Fruit fly (Drosophila melanogaster) whole organism, prepupa: Measurements from ENCODE around the gene CCKLR-17D1.

ENCODE experiments used
- CG10669 ChIP-seq: fragments of 200-800 bp; sonication (Bioruptor generic); optimal IDR thresholded peaks from 3 replicates; lab custom pipeline; 2018; ENCODE audit warnings: missing biosample characterization, mild to moderate bottlenecking, missing genetic modification characterization, moderate library complexity
- CG11294 ChIP-seq: fragments of 200-800 bp; sonication (Bioruptor generic); IDR thresholded peaks from 2 replicates; pipeline ENCODE4 v1.3.6; 2022; ENCODE audit warnings: missing biosample characterization, missing genetic modification characterization
- CG11762 ChIP-seq: fragments of 200-800 bp; sonication (Bioruptor generic); optimal IDR thresholded peaks from 3 replicates; lab custom pipeline; 2016; ENCODE audit warnings: missing biosample characterization, missing genetic modification characterization; ENCODE audit not compliant: insufficient read depth
- CG11902 ChIP-seq: fragments of 200-800 bp; sonication (Bioruptor generic); optimal IDR thresholded peaks from 3 replicates; lab custom pipeline; 2016; ENCODE audit warnings: missing biosample characterization, missing genetic modification characterization
- CG15336 ChIP-seq: fragments of 200-800 bp; sonication (Bioruptor generic); IDR thresholded peaks from 2 replicates; pipeline ENCODE4 v1.3.6; 2022; ENCODE audit warnings: missing biosample characterization, missing genetic modification characterization
- CG1621 ChIP-seq: fragments of 200-800 bp; sonication (Bioruptor generic); optimal IDR thresholded peaks from 3 replicates; lab custom pipeline; 2018; ENCODE audit warnings: missing biosample characterization, mild to moderate bottlenecking, missing genetic modification characterization
- CG16779 ChIP-seq: fragments of 200-800 bp; sonication (Bioruptor generic); optimal IDR thresholded peaks from 3 replicates; lab custom pipeline; 2017; ENCODE audit warnings: missing biosample characterization, mild to moderate bottlenecking, missing genetic modification characterization
- CG31627 ChIP-seq: fragments of 200-800 bp; sonication (Bioruptor generic); optimal IDR thresholded peaks from 3 replicates; lab custom pipeline; 2016; ENCODE audit warnings: missing biosample characterization, missing genetic modification characterization
- CG32006 ChIP-seq: fragments of 200-800 bp; sonication (Bioruptor generic); optimal IDR thresholded peaks from 3 replicates; lab custom pipeline; 2017; ENCODE audit warnings: missing biosample characterization, mild to moderate bottlenecking, missing genetic modification characterization
- CG34406 ChIP-seq: fragments of 200-800 bp; sonication (Bioruptor generic); optimal IDR thresholded peaks from 3 replicates; lab custom pipeline; 2016; ENCODE audit warnings: missing biosample characterization, missing genetic modification characterization
- CG4318 ChIP-seq: fragments of 200-800 bp; sonication (Bioruptor generic); optimal IDR thresholded peaks from 3 replicates; lab custom pipeline; 2017; ENCODE audit warnings: missing biosample characterization, mild to moderate bottlenecking, missing genetic modification characterization
- CG6163 ChIP-seq: fragments of 200-800 bp; sonication (Bioruptor generic); IDR thresholded peaks from 3 replicates; pipeline ENCODE4 v1.3.6; 2022; ENCODE audit warnings: missing biosample characterization, missing genetic modification characterization
- CG6276 ChIP-seq: fragments of 200-800 bp; sonication (Bioruptor generic); optimal IDR thresholded peaks from 2 replicates; lab custom pipeline; 2017; ENCODE audit warnings: missing biosample characterization, mild to moderate bottlenecking, missing genetic modification characterization
- CG6792 ChIP-seq: fragments of 200-800 bp; sonication (Bioruptor generic); optimal IDR thresholded peaks from 3 replicates; lab custom pipeline; 2016; ENCODE audit warnings: missing biosample characterization, missing genetic modification characterization
- CG6854 ChIP-seq: fragments of 200-800 bp; sonication (Bioruptor generic); optimal IDR thresholded peaks from 2 replicates; lab custom pipeline; 2017; ENCODE audit warnings: missing biosample characterization, mild to moderate bottlenecking, missing genetic modification characterization
- CG8632 ChIP-seq: fragments of 200-800 bp; sonication (Bioruptor generic); optimal IDR thresholded peaks from 3 replicates; lab custom pipeline; 2016; ENCODE audit warnings: missing biosample characterization, missing genetic modification characterization
- CG9139 ChIP-seq: fragments of 200-800 bp; sonication (Bioruptor generic); optimal IDR thresholded peaks from 3 replicates; lab custom pipeline; 2017; ENCODE audit warnings: missing biosample characterization, mild to moderate bottlenecking, missing genetic modification characterization
- Eip78C ChIP-seq: fragments of 200-800 bp; sonication (Bioruptor generic); peaks from one replicate; lab custom pipeline; 2016; ENCODE audit warnings: missing biosample characterization, missing genetic modification characterization
- Eip93F ChIP-seq: fragments of 200-800 bp; sonication (Bioruptor generic); optimal IDR thresholded peaks from 2 replicates; lab custom pipeline; 2016; ENCODE audit warnings: missing biosample characterization, mild to moderate bottlenecking, missing genetic modification characterization
- Ets21C ChIP-seq: fragments of 200-800 bp; sonication (Bioruptor generic); optimal IDR thresholded peaks from 3 replicates; lab custom pipeline; 2016; ENCODE audit warnings: missing biosample characterization, missing genetic modification characterization
- Hr38 ChIP-seq: sonication (Bioruptor generic); optimal IDR thresholded peaks from 2 replicates; lab custom pipeline; 2016; ENCODE audit warnings: missing biosample characterization, missing genetic modification characterization
- Hr39 ChIP-seq: fragments of 200-800 bp; sonication (Bioruptor generic); optimal IDR thresholded peaks from 2 replicates; lab custom pipeline; 2016; ENCODE audit warnings: missing biosample characterization, missing genetic modification characterization
- Hr4 ChIP-seq: fragments of 200-800 bp; sonication (Bioruptor generic); optimal IDR thresholded peaks from 3 replicates; lab custom pipeline; 2016; ENCODE audit warnings: missing biosample characterization, missing genetic modification characterization
- Met ChIP-seq: fragments of 200-800 bp; sonication (Bioruptor generic); optimal IDR thresholded peaks from 3 replicates; lab custom pipeline; 2016; ENCODE audit warnings: missing biosample characterization, missing genetic modification characterization
- OdsH ChIP-seq: fragments of 200-800 bp; sonication (Bioruptor generic); optimal IDR thresholded peaks from 3 replicates; lab custom pipeline; 2016; ENCODE audit warnings: missing biosample characterization, missing genetic modification characterization
- Sox102F ChIP-seq: fragments of 200-800 bp; sonication (Bioruptor generic); optimal IDR thresholded peaks from 2 replicates; lab custom pipeline; 2016; ENCODE audit warnings: missing biosample characterization, mild to moderate bottlenecking, missing genetic modification characterization
- Sox14 ChIP-seq: fragments of 200-800 bp; sonication (Bioruptor generic); optimal IDR thresholded peaks from 3 replicates; lab custom pipeline; 2016; ENCODE audit warnings: missing biosample characterization, missing genetic modification characterization
- Sox15 ChIP-seq: fragments of 200-800 bp; sonication (Bioruptor generic); optimal IDR thresholded peaks from 3 replicates; lab custom pipeline; 2016; ENCODE audit warnings: missing biosample characterization, missing genetic modification characterization
- dsx ChIP-seq: fragments of 200-800 bp; optimal IDR thresholded peaks from 3 replicates; lab custom pipeline; 2019; ENCODE audit warnings: missing biosample characterization, mild to moderate bottlenecking, missing genetic modification characterization, moderate library complexity; ENCODE audit not compliant: poor library complexity, severe bottlenecking
- eg ChIP-seq: fragments of 200-800 bp; sonication (Bioruptor generic); IDR thresholded peaks from 3 replicates; pipeline ENCODE4 v1.3.6; 2022; ENCODE audit warnings: missing biosample characterization, missing genetic modification characterization
- esn ChIP-seq: fragments of 200-800 bp; sonication (Bioruptor generic); optimal IDR thresholded peaks from 2 replicates; lab custom pipeline; 2016; ENCODE audit warnings: missing biosample characterization, mild to moderate bottlenecking, missing genetic modification characterization, moderate library complexity
- fd59A ChIP-seq: fragments of 200-800 bp; sonication (Bioruptor generic); optimal IDR thresholded peaks from 2 replicates; lab custom pipeline; 2017; ENCODE audit warnings: missing biosample characterization, mild to moderate bottlenecking, missing genetic modification characterization, missing genetic modification reagents
- fd85E ChIP-seq: fragments of 200-800 bp; sonication (Bioruptor generic); optimal IDR thresholded peaks from 3 replicates; lab custom pipeline; 2016; ENCODE audit warnings: missing biosample characterization, missing genetic modification characterization
- fkh ChIP-seq: fragments of 200-800 bp; sonication (Bioruptor generic); optimal IDR thresholded peaks from 3 replicates; lab custom pipeline; 2017; ENCODE audit warnings: missing biosample characterization, mild to moderate bottlenecking, missing genetic modification characterization, moderate library complexity
- lz ChIP-seq: fragments of 200-800 bp; sonication (Bioruptor generic); optimal IDR thresholded peaks from 3 replicates; lab custom pipeline; 2016; ENCODE audit warnings: missing biosample characterization, missing genetic modification characterization
- net ChIP-seq: fragments of 200-800 bp; sonication (Bioruptor generic); optimal IDR thresholded peaks from 3 replicates; lab custom pipeline; 2016; ENCODE audit warnings: missing biosample characterization, missing genetic modification characterization
- pdm3 ChIP-seq: fragments of 200-800 bp; sonication (Bioruptor generic); optimal IDR thresholded peaks from 3 replicates; lab custom pipeline; 2016; ENCODE audit warnings: missing biosample characterization, missing genetic modification characterization
- salr ChIP-seq, 2 experiments: fragments of 200-800 bp; sonication (Bioruptor generic); optimal IDR thresholded peaks; 3 replicates each; lab custom pipeline; 2016 to 2018; ENCODE audit warnings: missing biosample characterization in 2 of 2, missing genetic modification characterization in 2 of 2, mild to moderate bottlenecking in 1 of 2
- spab ChIP-seq: fragments of 200-800 bp; sonication (Bioruptor generic); optimal IDR thresholded peaks from 2 replicates; lab custom pipeline; 2017; ENCODE audit warnings: missing biosample characterization, mild to moderate bottlenecking, missing genetic modification characterization, missing genetic modification reagents
- svp ChIP-seq: fragments of 200-800 bp; sonication (Bioruptor generic); peaks from one replicate; lab custom pipeline; 2016; ENCODE audit warnings: missing biosample characterization, missing genetic modification characterization
- vri ChIP-seq: fragments of 200-800 bp; sonication (Bioruptor generic); optimal IDR thresholded peaks from 3 replicates; lab custom pipeline; 2016; ENCODE audit warnings: missing biosample characterization, mild to moderate bottlenecking, missing genetic modification characterization

Gene CCKLR-17D1

DNA sequence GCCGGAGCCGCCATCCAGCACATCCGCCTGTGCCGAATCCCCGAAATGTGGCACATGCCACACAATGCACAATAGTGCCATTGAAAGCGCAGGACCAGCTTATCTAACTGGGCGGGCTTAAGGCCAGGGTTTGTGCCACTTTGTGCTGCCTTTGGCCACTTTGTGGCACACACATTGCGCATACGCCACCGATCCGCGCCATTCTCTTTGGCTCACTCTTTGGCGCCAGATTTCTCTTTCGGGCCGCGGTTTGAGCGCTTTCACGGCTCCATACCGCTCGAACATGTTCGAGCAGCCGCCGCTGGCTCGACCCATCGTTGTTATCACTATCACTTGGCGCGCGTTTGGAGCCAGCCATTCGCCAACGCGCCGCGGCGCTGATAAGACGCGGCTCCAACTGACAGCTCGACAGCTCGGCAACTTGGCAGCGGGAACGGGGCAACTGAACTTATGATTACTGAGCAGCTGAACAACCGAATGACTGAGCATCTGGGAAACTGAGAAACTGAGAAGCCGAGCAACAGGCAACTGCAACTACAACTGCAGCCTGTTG is 60.6 kb downstream of the CCKLR-17D1 start:
- no peak for TF ChIP-seq fd85E (GFP tag; lab: Kevin White, UChicago)
- TF ChIP-seq CG6854 (GFP tag; lab: Kevin White, UChicago) = peak; percentile 50
- peak; percentile 56 for TF ChIP-seq svp (GFP tag; lab: Kevin White, UChicago)
- TF ChIP-seq Eip78C (GFP tag; lab: Kevin White, UChicago) = peak; percentile 24

- no peak for TF ChIP-seq fkh (GFP tag; lab: Kevin White, UChicago)
- no peak for TF ChIP-seq Hr38 (GFP tag; lab: Kevin White, UChicago)
- peak; percentile 26 for TF ChIP-seq CG6276
- TF ChIP-seq esn (GFP tag; lab: Kevin White, UChicago) = no peak
- TF ChIP-seq Eip78C (GFP tag; lab: Kevin White, UChicago) = no peak
- no peak for TF ChIP-seq CG34406
- no peak for TF ChIP-seq Ets21C
- no peak for TF ChIP-seq CG16779 (tag; lab: Kevin White, UChicago)
- TF ChIP-seq CG9139 (GFP tag; lab: Kevin White, UChicago) = no peak
- TF ChIP-seq CG11762 (GFP tag; lab: Kevin White, UChicago) = no peak
- TF ChIP-seq Eip93F (GFP tag; lab: Kevin White, UChicago) = no peak
- no peak for TF ChIP-seq CG4318
- no peak for TF ChIP-seq CG11294
- TF ChIP-seq net = no peak
- TF ChIP-seq Hr4 (GFP tag; lab: Kevin White, UChicago) = no peak
- peak; percentile 76 for TF ChIP-seq CG32006 (GFP tag; lab: Kevin White, UChicago)
- no peak for TF ChIP-seq Hr39 (GFP tag; lab: Kevin White, UChicago)
- TF ChIP-seq CG10669 (GFP tag; lab: Kevin White, UChicago) = no peak
- no peak for TF ChIP-seq spab (GFP tag; lab: Kevin White, UChicago)
- peak; percentile 45; the same call in 1 of the 2 replicates for TF ChIP-seq CG15336 (GFP tag; lab: Robert Waterston, UW)
- TF ChIP-seq salr (GFP tag; optimal IDR thresholded peaks at IDR 0.05; lab: Kevin White, UChicago) = no peak
- 0 out of 3 replicates have a peak, but pooled peaks have one; percentile 26 for TF ChIP-seq eg (GFP tag; lab: Robert Waterston, UW)
- TF ChIP-seq CG31627 (GFP tag; lab: Kevin White, UChicago) = no peak
- no peak for TF ChIP-seq fd59A (GFP tag; lab: Kevin White, UChicago)
These were observed 63.0 kb downstream of the CCKLR-17D1 start for dm6 chrX:18663362-18663761.

DNA sequence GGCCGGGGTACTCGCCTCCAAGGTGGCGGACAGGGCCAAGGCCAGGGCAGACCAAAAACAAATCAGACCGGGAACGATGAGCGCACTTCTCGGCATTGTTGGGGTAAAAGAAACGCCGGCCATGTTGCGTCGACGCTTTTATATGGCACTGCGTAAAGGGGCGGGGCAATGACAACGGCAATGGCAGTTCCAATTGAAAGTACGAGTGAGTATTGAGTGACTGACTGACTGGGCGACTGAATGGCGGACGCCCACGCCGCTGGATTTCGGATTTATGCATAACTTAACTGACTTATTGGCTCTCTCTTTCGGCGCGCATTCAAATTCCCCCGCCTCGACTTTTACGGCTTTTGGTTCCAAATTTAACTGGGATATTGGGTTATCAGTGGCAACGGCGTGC is 64.3 kb downstream of the CCKLR-17D1 start, which contains the start of gene CG6696:
Gene CG6696, minus strand, starts transcription at position 101 of the 400 bp plus-strand sequence.
- no peak for TF ChIP-seq spab (GFP tag; lab: Kevin White, UChicago)
- no peak for TF ChIP-seq CG6163
- no peak for TF ChIP-seq CG6854 (GFP tag; lab: Kevin White, UChicago)
- TF ChIP-seq CG32006 (GFP tag; lab: Kevin White, UChicago) = no peak
- no peak for TF ChIP-seq OdsH

DNA sequence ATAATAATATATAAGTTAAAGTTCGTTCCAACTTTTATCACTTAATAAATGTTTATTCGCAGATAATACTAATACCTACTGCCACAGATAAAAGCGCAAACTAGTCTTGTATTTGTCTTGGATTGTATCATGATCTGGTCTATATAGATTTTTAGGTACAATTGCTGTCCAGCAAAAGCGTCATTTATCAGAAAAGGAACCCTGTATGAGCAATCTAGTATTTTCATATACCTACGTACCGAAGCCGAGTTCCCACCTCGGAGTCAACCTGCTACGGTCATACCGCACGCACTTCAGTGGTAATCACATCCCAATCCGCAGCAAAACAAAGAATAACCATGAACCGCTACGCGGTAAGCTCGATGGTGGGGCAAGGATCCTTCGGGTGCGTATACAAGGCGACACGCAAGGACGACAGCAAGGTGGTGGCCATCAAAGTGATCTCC is 68.8 kb downstream of the CCKLR-17D1 start, which contains the start of gene fu:
Gene fu, plus strand, starts transcription at position 254 of the 446 bp plus-strand sequence.
- TF ChIP-seq Sox102F (GFP tag; lab: Kevin White, UChicago) = no peak
- no peak for TF ChIP-seq fd59A (GFP tag; lab: Kevin White, UChicago)
- peak; percentile 30; the same call in 1 of the 3 replicates for TF ChIP-seq eg (GFP tag; lab: Robert Waterston, UW)
- no peak for TF ChIP-seq CG10669 (GFP tag; lab: Kevin White, UChicago)
- no peak for TF ChIP-seq fd85E (GFP tag; lab: Kevin White, UChicago)
- TF ChIP-seq CG15336 (GFP tag; lab: Robert Waterston, UW) = no peak
- no peak for TF ChIP-seq CG6792 (GFP tag; lab: Kevin White, UChicago)
- TF ChIP-seq CG34406 = peak; percentile 30
- TF ChIP-seq CG6854 (GFP tag; lab: Kevin White, UChicago) = peak; percentile 14
- no peak for TF ChIP-seq Ets21C
- no peak for TF ChIP-seq pdm3 (GFP tag; lab: Kevin White, UChicago)
- peak; percentile 10 for TF ChIP-seq esn (GFP tag; lab: Kevin White, UChicago)
- TF ChIP-seq Sox14 = peak; percentile 19
- no peak for TF ChIP-seq Eip93F (GFP tag; lab: Kevin White, UChicago)
- no peak for TF ChIP-seq salr (GFP tag; optimal IDR thresholded peaks at IDR 0.05; lab: Kevin White, UChicago)
- TF ChIP-seq CG32006 (GFP tag; lab: Kevin White, UChicago) = no peak
- no peak for TF ChIP-seq CG8632 (GFP tag; lab: Kevin White, UChicago)
- no peak for TF ChIP-seq CG31627 (GFP tag; lab: Kevin White, UChicago)
- TF ChIP-seq Met (GFP tag; lab: Kevin White, UChicago) = no peak
- TF ChIP-seq CG6276 = no peak
- TF ChIP-seq CG11762 (GFP tag; lab: Kevin White, UChicago) = no peak
- no peak for TF ChIP-seq CG1621 (tag; lab: Kevin White, UChicago)
- no peak for TF ChIP-seq fkh (GFP tag; lab: Kevin White, UChicago)
- 0 out of 3 replicates have a peak, but pooled peaks have one; percentile 33 for TF ChIP-seq CG6163
- no peak for TF ChIP-seq dsx (GFP tag; lab: Kevin White, UChicago)
- peak; percentile 4 for TF ChIP-seq lz (GFP tag; lab: Kevin White, UChicago)
- no peak for TF ChIP-seq Sox15 (GFP tag; lab: Kevin White, UChicago)
- no peak for TF ChIP-seq CG9139 (GFP tag; lab: Kevin White, UChicago)
- TF ChIP-seq CG11902 = no peak
- TF ChIP-seq vri (GFP tag; lab: Kevin White, UChicago) = no peak
